Worm (Caenorhabditis elegans) whole organism, L1 larva: ENCODE results near the gene arf-1.

Experiments used
- C04F5.9 ChIP-seq: sonication (generic microtip); optimal IDR thresholded peaks from 2 replicates; lab custom pipeline; 2016; ENCODE audit warnings: missing genetic modification characterization, missing compliant biosample characterization
- C16A3.4 ChIP-seq: fragments of 150-350 bp; optimal IDR thresholded peaks from 2 replicates; lab custom pipeline; 2014; ENCODE audit warnings: missing biosample characterization, missing genetic modification characterization
- C34B4.2 ChIP-seq: sonication (generic microtip); optimal IDR thresholded peaks from 2 replicates; lab custom pipeline; 2017; ENCODE audit warnings: mild to moderate bottlenecking, missing genetic modification characterization, missing compliant biosample characterization
- F16B12.6 ChIP-seq: fragments of 150-350 bp; optimal IDR thresholded peaks from 2 replicates; lab custom pipeline; 2014; ENCODE audit warnings: missing biosample characterization, missing genetic modification characterization
- Y116A8C.19 ChIP-seq: sonication (generic microtip); optimal IDR thresholded peaks from 2 replicates; lab custom pipeline; 2016; ENCODE audit warnings: missing compliant biosample characterization, missing genetic modification characterization, borderline replicate concordance
- aha-1 ChIP-seq: fragments of 150-350 bp; optimal IDR thresholded peaks from 2 replicates; lab custom pipeline; 2014; ENCODE audit warnings: missing biosample characterization, missing genetic modification characterization
- aly-2 ChIP-seq: fragments of 150-350 bp; optimal IDR thresholded peaks from 2 replicates; lab custom pipeline; 2014; ENCODE audit warnings: missing biosample characterization, missing genetic modification characterization
- blmp-1 ChIP-seq: fragments of 150-350 bp; optimal IDR thresholded peaks from 2 replicates; lab custom pipeline; 2014; ENCODE audit warnings: missing biosample characterization, missing genetic modification characterization
- ceh-63 ChIP-seq: fragments of 200-800 bp; sonication (Bioruptor generic); optimal IDR thresholded peaks from 2 replicates; lab custom pipeline; 2018; ENCODE audit warnings: mild to moderate bottlenecking, missing genetic modification characterization, missing compliant biosample characterization
- ceh-8 ChIP-seq: fragments of 200-800 bp; sonication (Bioruptor generic); optimal IDR thresholded peaks from 2 replicates; lab custom pipeline; 2018; ENCODE audit warnings: mild to moderate bottlenecking, missing genetic modification characterization, moderate library complexity, missing compliant biosample characterization
- dpl-1 ChIP-seq, 3 experiments: fragments of 150-350 bp in 2 of 3; sonication (generic microtip) in 1 of 3; optimal IDR thresholded peaks; 2 replicates each; lab custom pipeline; 2014 to 2017; ENCODE audit warnings: missing biosample characterization in 3 of 3, missing genetic modification characterization in 3 of 3, missing genetic modification reagents in 3 of 3
- dsc-1 ChIP-seq: sonication (generic microtip); optimal IDR thresholded peaks from 2 replicates; lab custom pipeline; 2016; ENCODE audit warnings: mild to moderate bottlenecking, missing genetic modification characterization, missing compliant biosample characterization
- efl-1 ChIP-seq, 4 experiments: fragments of 150-350 bp; optimal IDR thresholded peaks in 3 of 4; peaks in 1 of 4; 1 replicate in 1 of 4; 2 replicates in 3 of 4; lab custom pipeline; 2014; ENCODE audit warnings: missing biosample characterization in 2 of 4, missing genetic modification characterization in 2 of 4, missing genetic modification reagents in 2 of 4
- elt-3 ChIP-seq, 6 experiments: fragments of 150-350 bp in 1 of 6; sonication (generic microtip); optimal IDR thresholded peaks; 2 replicates each; lab custom pipeline; 2017 to 2018; ENCODE audit warnings: missing biosample characterization in 6 of 6, missing genetic modification characterization in 6 of 6, inconsistent platforms in 1 of 6
- ets-5 ChIP-seq: fragments of 200-800 bp; sonication (Bioruptor generic); IDR thresholded peaks from 2 replicates; pipeline ENCODE4 v1.3.6; 2022; ENCODE audit warnings: missing genetic modification characterization, missing compliant biosample characterization
- fkh-8 ChIP-seq: sonication (generic microtip); optimal IDR thresholded peaks from 2 replicates; lab custom pipeline; 2016; ENCODE audit warnings: mild to moderate bottlenecking, missing genetic modification characterization, missing compliant biosample characterization
- fos-1 ChIP-seq: fragments of 150-350 bp; optimal IDR thresholded peaks from 2 replicates; lab custom pipeline; 2014; ENCODE audit warnings: missing biosample characterization, missing genetic modification characterization
- hlh-17 ChIP-seq: fragments of 200-800 bp; sonication (Bioruptor generic); optimal IDR thresholded peaks from 2 replicates; lab custom pipeline; 2018; ENCODE audit warnings: missing genetic modification characterization, mild to moderate bottlenecking, missing compliant biosample characterization, moderate library complexity, borderline replicate concordance
- hpl-2 ChIP-seq: fragments of 150-350 bp; optimal IDR thresholded peaks from 2 replicates; lab custom pipeline; 2014; ENCODE audit warnings: missing biosample characterization, missing genetic modification reagents, missing genetic modification characterization
- irx-1 ChIP-seq: sonication (generic microtip); optimal IDR thresholded peaks from 2 replicates; lab custom pipeline; 2016; ENCODE audit warnings: missing genetic modification characterization, missing compliant biosample characterization
- lin-14 ChIP-seq: fragments of 200-800 bp; sonication (Bioruptor generic); optimal IDR thresholded peaks from 2 replicates; lab custom pipeline; 2018; ENCODE audit warnings: mild to moderate bottlenecking, missing genetic modification characterization, moderate library complexity, missing compliant biosample characterization
- lin-35 ChIP-seq, 2 experiments: fragments of 150-350 bp; optimal IDR thresholded peaks; 2 replicates each; lab custom pipeline; 2014; ENCODE audit warnings: missing biosample characterization in 2 of 2, missing genetic modification characterization in 2 of 2, missing genetic modification reagents in 2 of 2
- lin-39 ChIP-seq: fragments of 150-350 bp; optimal IDR thresholded peaks from 2 replicates; lab custom pipeline; 2014; ENCODE audit warnings: missing biosample characterization, missing genetic modification reagents, missing genetic modification characterization
- lsy-2 ChIP-seq, 2 experiments: fragments of 150-350 bp; optimal IDR thresholded peaks; 2 replicates each; lab custom pipeline; 2014; ENCODE audit warnings: missing biosample characterization in 2 of 2, missing genetic modification characterization in 2 of 2
- mep-1 ChIP-seq: fragments of 150-350 bp; optimal IDR thresholded peaks from 2 replicates; lab custom pipeline; 2014; ENCODE audit warnings: missing biosample characterization, missing genetic modification characterization
- nhr-11 ChIP-seq: fragments of 150-350 bp; optimal IDR thresholded peaks from 2 replicates; lab custom pipeline; 2014; ENCODE audit warnings: missing biosample characterization, missing genetic modification characterization
- nhr-19 ChIP-seq: fragments of 200-800 bp; sonication (Bioruptor generic); conservative IDR thresholded peaks from 2 replicates; pipeline ENCODE4 v1.3.6; 2022; ENCODE audit warnings: missing genetic modification characterization, missing compliant biosample characterization
- nhr-71 ChIP-seq: sonication (generic microtip); optimal IDR thresholded peaks from 2 replicates; lab custom pipeline; 2016; ENCODE audit warnings: mild to moderate bottlenecking, missing genetic modification characterization, moderate library complexity, missing compliant biosample characterization
- nhr-76 ChIP-seq: sonication (generic microtip); optimal IDR thresholded peaks from 2 replicates; lab custom pipeline; 2017; ENCODE audit warnings: missing biosample characterization, missing genetic modification characterization
- nhr-77 ChIP-seq: fragments of 150-350 bp; optimal IDR thresholded peaks from 2 replicates; lab custom pipeline; 2014; ENCODE audit warnings: missing biosample characterization, missing genetic modification characterization
- nhr-84 ChIP-seq: sonication (generic microtip); optimal IDR thresholded peaks from 2 replicates; lab custom pipeline; 2017; ENCODE audit warnings: missing biosample characterization, missing genetic modification characterization
- nhr-85 ChIP-seq: sonication (generic microtip); peaks from one replicate; lab custom pipeline; 2016; ENCODE audit warnings: missing genetic modification characterization, inconsistent platforms, missing compliant biosample characterization
- nhr-90 ChIP-seq: sonication (generic microtip); optimal IDR thresholded peaks from 2 replicates; lab custom pipeline; 2016; ENCODE audit warnings: mild to moderate bottlenecking, missing genetic modification characterization, missing compliant biosample characterization; ENCODE audit not compliant: poor library complexity
- pag-3 ChIP-seq: sonication (generic microtip); optimal IDR thresholded peaks from 2 replicates; lab custom pipeline; 2017; ENCODE audit warnings: missing genetic modification characterization, mild to moderate bottlenecking, missing compliant biosample characterization, antibody characterized with exemption, borderline replicate concordance; ENCODE audit not compliant: insufficient read depth
- pax-3 ChIP-seq: fragments of 200-800 bp; sonication (Bioruptor generic); optimal IDR thresholded peaks from 2 replicates; lab custom pipeline; 2018; ENCODE audit warnings: mild to moderate bottlenecking, missing genetic modification characterization, moderate library complexity, missing compliant biosample characterization
- pqm-1 ChIP-seq: sonication (generic microtip); optimal IDR thresholded peaks from 3 replicates; lab custom pipeline; 2017; ENCODE audit warnings: missing biosample characterization, missing genetic modification characterization
- rnt-1 ChIP-seq: sonication (generic microtip); optimal IDR thresholded peaks from 2 replicates; lab custom pipeline; 2016; ENCODE audit warnings: mild to moderate bottlenecking, missing genetic modification characterization, moderate library complexity, missing compliant biosample characterization
- snu-23 ChIP-seq: sonication (generic microtip); optimal IDR thresholded peaks from 2 replicates; lab custom pipeline; 2016; ENCODE audit warnings: missing genetic modification characterization, missing compliant biosample characterization
- sox-4 ChIP-seq: sonication (generic microtip); optimal IDR thresholded peaks from 2 replicates; lab custom pipeline; 2016; ENCODE audit warnings: missing genetic modification characterization, missing compliant biosample characterization
- sup-37 ChIP-seq: fragments of 200-800 bp; sonication (Bioruptor generic); optimal IDR thresholded peaks from 2 replicates; lab custom pipeline; 2018; ENCODE audit warnings: mild to moderate bottlenecking, missing genetic modification characterization, missing compliant biosample characterization
- swsn-7 ChIP-seq: sonication (generic microtip); optimal IDR thresholded peaks from 2 replicates; lab custom pipeline; 2016; ENCODE audit warnings: missing genetic modification characterization, missing compliant biosample characterization
- tbx-2 ChIP-seq: sonication (generic microtip); optimal IDR thresholded peaks from 2 replicates; lab custom pipeline; 2016; ENCODE audit warnings: missing genetic modification characterization, missing compliant biosample characterization
- tlp-1 ChIP-seq: fragments of 150-350 bp; optimal IDR thresholded peaks from 2 replicates; lab custom pipeline; 2014; ENCODE audit warnings: missing biosample characterization, missing genetic modification characterization
- unc-130 ChIP-seq: fragments of 150-350 bp; optimal IDR thresholded peaks from 2 replicates; lab custom pipeline; 2017; ENCODE audit warnings: missing biosample characterization, missing genetic modification characterization, inconsistent platforms
- unc-30 ChIP-seq: sonication (generic microtip); optimal IDR thresholded peaks from 2 replicates; lab custom pipeline; 2017; ENCODE audit warnings: missing biosample characterization, missing genetic modification characterization
- unc-86 ChIP-seq: sonication (generic microtip); optimal IDR thresholded peaks from 2 replicates; lab custom pipeline; 2016; ENCODE audit warnings: missing genetic modification characterization, missing compliant biosample characterization
- vab-15 ChIP-seq: sonication (generic microtip); optimal IDR thresholded peaks from 2 replicates; lab custom pipeline; 2017; ENCODE audit warnings: missing genotype, mild to moderate bottlenecking, missing genetic modification characterization, missing compliant biosample characterization
- xbp-1 ChIP-seq: sonication (generic microtip); optimal IDR thresholded peaks from 2 replicates; lab custom pipeline; 2016; ENCODE audit warnings: missing genetic modification characterization, missing compliant biosample characterization
- zip-4 ChIP-seq: fragments of 200-800 bp; sonication (Bioruptor generic); optimal IDR thresholded peaks from 2 replicates; lab custom pipeline; 2018; ENCODE audit warnings: mild to moderate bottlenecking, missing genetic modification characterization, moderate library complexity, missing compliant biosample characterization
- ztf-11 ChIP-seq, 2 experiments: sonication (generic microtip); optimal IDR thresholded peaks; 2 replicates each; lab custom pipeline; 2016 to 2017; ENCODE audit warnings: missing genetic modification characterization in 2 of 2, missing biosample characterization in 1 of 2, missing compliant biosample characterization in 1 of 2

arf-1 gene

ce11 chrIII:5691826-5692225 is 22.9 kb upstream of the arf-1 start:
- TF ChIP-seq fkh-8 (tag; lab: Kevin White, UChicago) (no peak), dsc-1 (tag; lab: Kevin White, UChicago) (no peak), vab-15 (tag; lab: Kevin White, UChicago) (no peak), aly-2 (tag; lab: Kevin White, UChicago) (no peak), fos-1 (tag; lab: Kevin White, UChicago) (no peak), pag-3 (tag; lab: Kevin White, UChicago) (no peak), nhr-84 (tag; lab: Kevin White, UChicago) (no peak), unc-130 (tag; lab: Kevin White, UChicago) (no peak), irx-1 (no peak), rnt-1 (no peak), sup-37 (GFP tag; lab: Kevin White, UChicago) (no peak), elt-3 (tag; optimal IDR thresholded peaks at IDR 0.05; lab: Kevin White, UChicago) (no peak), nhr-19 (no peak), swsn-7 (no peak), ceh-8 (no peak), dpl-1 (GFP tag; optimal IDR thresholded peaks at IDR 0.05; lab: Kevin White, UChicago) (no peak)

ce11 chrIII:5692690-5693089 is 22.0 kb upstream of the arf-1 start, which contains the start of the genes abi-1 and arle-14:
Gene abi-1 (minus strand): TSS chrIII:5692740.
Gene arle-14 (plus strand): TSS chrIII:5692906.
- TF ChIP-seq nhr-90 (tag; lab: Kevin White, UChicago) (peak; percentile 10), sup-37 (GFP tag; lab: Kevin White, UChicago) (no peak), nhr-71 (peak; percentile 42), tbx-2 (tag; lab: Kevin White, UChicago) (peak; percentile 2), unc-130 (tag; lab: Kevin White, UChicago) (peak; percentile 9), fos-1 (tag; lab: Kevin White, UChicago) (no peak), C04F5.9 (tag; lab: Kevin White, UChicago) (no peak), dsc-1 (tag; lab: Kevin White, UChicago) (peak; percentile 50), F16B12.6 (tag; lab: Kevin White, UChicago) (no peak), xbp-1 (peak; percentile 30), unc-86 (tag; lab: Kevin White, UChicago) (no peak), C16A3.4 (tag; lab: Kevin White, UChicago) (no peak), irx-1 (no peak), sox-4 (no peak), zip-4 (GFP tag; lab: Kevin White, UChicago) (no peak), ceh-63 (GFP tag; lab: Kevin White, UChicago) (no peak), aha-1 (no peak), pax-3 (tag; lab: Kevin White, UChicago) (no peak), lin-39 (no peak), mep-1 (tag; lab: Kevin White, UChicago) (peak; percentile 18), efl-1 (optimal IDR thresholded peaks at IDR 0.05; lab: Kevin White, UChicago) (peak; percentile 8 to 32), efl-1 (GFP tag; optimal IDR thresholded peaks at IDR 0.05 in 1 of 2; lab: Kevin White, UChicago) (peak; percentile 3 to 83), tlp-1 (tag; lab: Kevin White, UChicago) (no peak), nhr-11 (tag; lab: Kevin White, UChicago) (no peak), nhr-84 (tag; lab: Kevin White, UChicago) (no peak), snu-23 (GFP tag; lab: Kevin White, UChicago) (peak; percentile 24), unc-30 (tag; lab: Kevin White, UChicago) (no peak), hpl-2 (GFP tag; lab: Kevin White, UChicago) (no peak), nhr-19 (no peak), lin-14 (no peak), nhr-77 (tag; lab: Kevin White, UChicago) (no peak), Y116A8C.19 (no peak), nhr-85 (tag; lab: Kevin White, UChicago) (peak; percentile 37), swsn-7 (peak; percentile 29), nhr-76 (tag; lab: Kevin White, UChicago) (no peak), lin-35 (GFP tag; optimal IDR thresholded peaks at IDR 0.05; lab: Kevin White, UChicago) (peak; percentile 17 to 22), pqm-1 (tag; lab: Kevin White, UChicago) (no peak), ets-5 (GFP tag; lab: Robert Waterston, UW) (no peak), dpl-1 (GFP tag; optimal IDR thresholded peaks at IDR 0.05; lab: Kevin White, UChicago) (peak in 2 of 3 experiments; percentile 22 to 32), C34B4.2 (no peak), lsy-2 (tag; optimal IDR thresholded peaks at IDR 0.05; lab: Kevin White, UChicago) (peak; percentile 3 to 30), ztf-11 (tag; optimal IDR thresholded peaks at IDR 0.05; lab: Kevin White, UChicago) (no peak), fkh-8 (tag; lab: Kevin White, UChicago) (no peak), blmp-1 (no peak), hlh-17 (GFP tag; lab: Kevin White, UChicago) (no peak)
